Worm (Caenorhabditis elegans): Measurements from ENCODE around the gene C18A3.7.

Gene C18A3.7

DNA sequence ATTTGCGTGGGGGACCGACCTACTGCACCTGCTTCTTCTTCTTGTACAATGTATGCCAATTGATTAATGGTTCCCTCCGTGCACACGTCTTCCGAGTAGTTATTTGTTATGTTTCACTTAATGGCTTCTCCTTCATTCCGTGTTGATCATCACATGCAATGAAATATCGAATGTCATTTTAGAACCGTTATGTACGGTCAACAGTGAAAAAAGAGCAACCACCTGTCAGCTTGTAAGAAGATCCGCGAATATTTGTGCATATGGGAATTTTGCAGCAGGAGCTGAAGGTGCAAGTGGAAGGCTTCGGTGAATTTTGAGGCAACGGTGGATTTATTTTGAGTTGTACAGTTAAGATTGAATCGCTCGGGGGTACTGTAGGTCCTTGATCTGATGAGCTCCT is 6.4 kb upstream of the C18A3.7 start:
- TF ChIP-seq ceh-30 (tag; optimal IDR thresholded peaks at IDR 0.05), result no peak
- TF ChIP-seq npax-4 (tag; optimal IDR thresholded peaks at IDR 0.05), result no peak
- no peak for TF ChIP-seq elt-4 (tag; optimal IDR thresholded peaks at IDR 0.05)
- TF ChIP-seq ahr-1 (tag; optimal IDR thresholded peaks at IDR 0.05), result no peak
- no peak for TF ChIP-seq rnt-1 (tag; optimal IDR thresholded peaks at IDR 0.05)
- TF ChIP-seq gmeb-2 (tag; optimal IDR thresholded peaks at IDR 0.05), result no peak
- TF ChIP-seq nhr-232 (tag; optimal IDR thresholded peaks at IDR 0.05), result no peak
- TF ChIP-seq ceh-18 (tag; optimal IDR thresholded peaks at IDR 0.05), result no peak
- no peak for TF ChIP-seq ceh-48 (tag; optimal IDR thresholded peaks at IDR 0.05)
- no peak for TF ChIP-seq C38D4.7 (GFP tag; optimal IDR thresholded peaks at IDR 0.05)
- TF ChIP-seq Y22D7AL.16 (tag; optimal IDR thresholded peaks at IDR 0.05), result no peak
- TF ChIP-seq odd-2 (tag; optimal IDR thresholded peaks at IDR 0.05), result no peak
- TF ChIP-seq dmd-4 (tag; optimal IDR thresholded peaks at IDR 0.05; ENCODE audit: borderline replicate concordance), result no peak
- no peak for TF ChIP-seq ceh-24 (tag; optimal IDR thresholded peaks at IDR 0.05)
- no peak for TF ChIP-seq ceh-22 (tag; optimal IDR thresholded peaks at IDR 0.05)

ce11 chrII:5735744-5736143 is 5.5 kb upstream of the C18A3.7 start:
- TF ChIP-seq tbx-7 (tag; optimal IDR thresholded peaks at IDR 0.05) (no peak), nhr-11 (tag; optimal IDR thresholded peaks at IDR 0.05) (no peak), mec-3 (tag; optimal IDR thresholded peaks at IDR 0.05; ENCODE audit: borderline replicate concordance) (no peak), ref-2 (tag; optimal IDR thresholded peaks at IDR 0.05) (no peak), elt-2 (tag; optimal IDR thresholded peaks at IDR 0.05) (no peak), ceh-6 (GFP tag; optimal IDR thresholded peaks at IDR 0.05) (no peak), K09A11.1 (tag; optimal IDR thresholded peaks at IDR 0.05; ENCODE audit: insufficient read depth) (no peak), pha-2 (tag; optimal IDR thresholded peaks at IDR 0.05) (no peak)

ce11 chrII:5734883-5735282 is 4.6 kb upstream of the C18A3.7 start:
- TF ChIP-seq ceh-24 (tag; optimal IDR thresholded peaks at IDR 0.05) (no peak), rnt-1 (tag; optimal IDR thresholded peaks at IDR 0.05) (no peak), pha-2 (tag; optimal IDR thresholded peaks at IDR 0.05) (no peak), ceh-22 (tag; optimal IDR thresholded peaks at IDR 0.05) (no peak), pat-9 (tag; optimal IDR thresholded peaks at IDR 0.05) (no peak), nhr-11 (tag; optimal IDR thresholded peaks at IDR 0.05) (no peak), ceh-30 (tag; optimal IDR thresholded peaks at IDR 0.05) (no peak), ceh-48 (tag; optimal IDR thresholded peaks at IDR 0.05) (no peak), ceh-45 (GFP tag; IDR thresholded peaks at IDR 0.05) (no peak), eyg-1 (tag; optimal IDR thresholded peaks at IDR 0.05) (no peak), T23F11.4 (GFP tag; optimal IDR thresholded peaks at IDR 0.05) (no peak)

ce11 chrII:5727707-5728106 is 2.5 kb downstream of the C18A3.7 start, which contains the start of gene rab-3:
Gene rab-3, minus strand, starts transcription at chrII:5727853.
- TF ChIP-seq unc-42 (tag; optimal IDR thresholded peaks at IDR 0.05) (peak; percentile 78), F13H6.1 (tag; optimal IDR thresholded peaks at IDR 0.05) (no peak), pat-9 (tag; optimal IDR thresholded peaks at IDR 0.05) (no peak)

DNA sequence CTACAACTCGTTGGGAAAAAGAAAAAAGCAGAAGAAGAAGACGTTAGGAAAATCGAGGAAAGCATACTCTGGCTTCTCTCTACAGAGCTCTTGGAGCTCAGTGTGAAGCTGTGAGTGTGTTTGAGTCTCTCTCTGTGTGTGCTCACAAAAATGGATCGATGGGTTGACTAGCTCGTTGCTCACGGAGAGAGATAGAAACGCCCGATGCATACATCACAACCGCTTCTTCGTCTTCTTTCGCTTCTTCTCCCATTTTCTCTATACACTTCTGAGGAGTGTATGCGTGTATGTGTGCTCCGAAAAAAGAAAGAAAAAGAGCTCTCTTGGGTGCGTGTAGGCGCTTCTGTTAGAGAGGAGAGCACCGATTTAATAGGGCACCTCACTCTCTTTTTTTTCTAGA is 5.1 kb downstream of the C18A3.7 start:
- TF ChIP-seq ceh-18 (tag; optimal IDR thresholded peaks at IDR 0.05) (peak; percentile 22), nfya-1 (tag; optimal IDR thresholded peaks at IDR 0.05) (peak; percentile 36), elt-4 (tag; optimal IDR thresholded peaks at IDR 0.05) (no peak), unc-42 (tag; optimal IDR thresholded peaks at IDR 0.05) (peak; percentile 81), ceh-2 (tag; optimal IDR thresholded peaks at IDR 0.05) (no peak), ceh-19 (GFP tag; optimal IDR thresholded peaks at IDR 0.05) (peak; percentile 31), tbx-2 (tag; optimal IDR thresholded peaks at IDR 0.05) (peak; percentile 29), che-1 (tag; optimal IDR thresholded peaks at IDR 0.05) (no peak), Y22D7AL.16 (tag; optimal IDR thresholded peaks at IDR 0.05) (no peak), ceh-31 (tag; optimal IDR thresholded peaks at IDR 0.05) (peak; percentile 78), ceh-48 (tag; optimal IDR thresholded peaks at IDR 0.05) (peak; percentile 76)
